Worm (Caenorhabditis elegans) whole organism, L1 larva: ENCODE measurements around the gene serp-1.1.

Experiments used
- Y116A8C.19 ChIP-seq: sonication (generic microtip); optimal IDR thresholded peaks from 2 replicates; lab custom pipeline; 2016; ENCODE audit warnings: missing compliant biosample characterization, missing genetic modification characterization, borderline replicate concordance
- blmp-1 ChIP-seq: fragments of 150-350 bp; optimal IDR thresholded peaks from 2 replicates; lab custom pipeline; 2014; ENCODE audit warnings: missing biosample characterization, missing genetic modification characterization
- ceh-90 ChIP-seq: sonication (generic microtip); optimal IDR thresholded peaks from 2 replicates; lab custom pipeline; 2016; ENCODE audit warnings: missing genetic modification characterization, missing compliant biosample characterization
- ces-1 ChIP-seq: fragments of 150-350 bp; optimal IDR thresholded peaks from 2 replicates; lab custom pipeline; 2014; ENCODE audit warnings: missing biosample characterization, missing genetic modification reagents, missing genetic modification characterization
- efl-1 ChIP-seq, 4 experiments: fragments of 150-350 bp; optimal IDR thresholded peaks in 3 of 4; peaks in 1 of 4; 1 replicate in 1 of 4; 2 replicates in 3 of 4; lab custom pipeline; 2014; ENCODE audit warnings: missing biosample characterization in 2 of 4, missing genetic modification characterization in 2 of 4, missing genetic modification reagents in 2 of 4
- egl-27 ChIP-seq, 2 experiments: fragments of 150-350 bp in 1 of 2; sonication (generic microtip); optimal IDR thresholded peaks; 3 replicates each; lab custom pipeline; 2017 to 2018; ENCODE audit warnings: missing biosample characterization in 2 of 2, missing genetic modification characterization in 2 of 2, missing genetic modification reagents in 2 of 2
- hlh-4 ChIP-seq: sonication (generic microtip); optimal IDR thresholded peaks from 2 replicates; lab custom pipeline; 2016; ENCODE audit warnings: mild to moderate bottlenecking, missing genetic modification characterization, missing compliant biosample characterization
- hpl-2 ChIP-seq: fragments of 150-350 bp; optimal IDR thresholded peaks from 2 replicates; lab custom pipeline; 2014; ENCODE audit warnings: missing biosample characterization, missing genetic modification reagents, missing genetic modification characterization
- irx-1 ChIP-seq: sonication (generic microtip); optimal IDR thresholded peaks from 2 replicates; lab custom pipeline; 2016; ENCODE audit warnings: missing genetic modification characterization, missing compliant biosample characterization
- lin-14 ChIP-seq: fragments of 200-800 bp; sonication (Bioruptor generic); optimal IDR thresholded peaks from 2 replicates; lab custom pipeline; 2018; ENCODE audit warnings: mild to moderate bottlenecking, missing genetic modification characterization, moderate library complexity, missing compliant biosample characterization
- mep-1 ChIP-seq: fragments of 150-350 bp; optimal IDR thresholded peaks from 2 replicates; lab custom pipeline; 2014; ENCODE audit warnings: missing biosample characterization, missing genetic modification characterization
- nhr-77 ChIP-seq: fragments of 150-350 bp; optimal IDR thresholded peaks from 2 replicates; lab custom pipeline; 2014; ENCODE audit warnings: missing biosample characterization, missing genetic modification characterization
- nhr-85 ChIP-seq: sonication (generic microtip); peaks from one replicate; lab custom pipeline; 2016; ENCODE audit warnings: missing genetic modification characterization, inconsistent platforms, missing compliant biosample characterization
- nhr-90 ChIP-seq: sonication (generic microtip); optimal IDR thresholded peaks from 2 replicates; lab custom pipeline; 2016; ENCODE audit warnings: mild to moderate bottlenecking, missing genetic modification characterization, missing compliant biosample characterization; ENCODE audit not compliant: poor library complexity
- snpc-4 ChIP-seq: fragments of 150-350 bp; optimal IDR thresholded peaks from 2 replicates; lab custom pipeline; 2014; ENCODE audit warnings: missing biosample characterization, missing genetic modification characterization
- sox-4 ChIP-seq: sonication (generic microtip); optimal IDR thresholded peaks from 2 replicates; lab custom pipeline; 2016; ENCODE audit warnings: missing genetic modification characterization, missing compliant biosample characterization
- sup-37 ChIP-seq: fragments of 200-800 bp; sonication (Bioruptor generic); optimal IDR thresholded peaks from 2 replicates; lab custom pipeline; 2018; ENCODE audit warnings: mild to moderate bottlenecking, missing genetic modification characterization, missing compliant biosample characterization
- tbx-2 ChIP-seq: sonication (generic microtip); optimal IDR thresholded peaks from 2 replicates; lab custom pipeline; 2016; ENCODE audit warnings: missing genetic modification characterization, missing compliant biosample characterization
- tlp-1 ChIP-seq: fragments of 150-350 bp; optimal IDR thresholded peaks from 2 replicates; lab custom pipeline; 2014; ENCODE audit warnings: missing biosample characterization, missing genetic modification characterization
- zag-1 ChIP-seq: fragments of 150-350 bp; optimal IDR thresholded peaks from 2 replicates; lab custom pipeline; 2014; ENCODE audit warnings: missing biosample characterization, missing genetic modification characterization
- ztf-4 ChIP-seq: fragments of 150-350 bp; optimal IDR thresholded peaks from 2 replicates; lab custom pipeline; 2014; ENCODE audit warnings: missing biosample characterization, missing genetic modification characterization

serp-1.1 gene

ce11 chrX:15878785-15879184, 37.4 kb downstream of the serp-1.1 start, which contains the start of gene gmeb-2:
gmeb-2 (plus strand) TSS chrX:15879085.
- TF ChIP-seq ztf-4 (tag; lab: Kevin White, UChicago) (no peak), blmp-1 (no peak), snpc-4 (tag; lab: Kevin White, UChicago) (no peak), tbx-2 (tag; lab: Kevin White, UChicago) (no peak), sup-37 (GFP tag; lab: Kevin White, UChicago) (no peak), lin-14 (peak; percentile 23), nhr-77 (tag; lab: Kevin White, UChicago) (peak; percentile 26), ceh-90 (tag; lab: Kevin White, UChicago) (no peak), ces-1 (no peak), nhr-85 (tag; lab: Kevin White, UChicago) (no peak), efl-1 (optimal IDR thresholded peaks at IDR 0.05; lab: Kevin White, UChicago) (no peak), efl-1 (GFP tag; optimal IDR thresholded peaks at IDR 0.05 in 1 of 2; lab: Kevin White, UChicago) (no peak)

- TF ChIP-seq irx-1 (no peak), tbx-2 (tag; lab: Kevin White, UChicago) (no peak), egl-27 (tag; optimal IDR thresholded peaks at IDR 0.05; lab: Kevin White, UChicago) (no peak), nhr-90 (tag; lab: Kevin White, UChicago) (no peak), mep-1 (tag; lab: Kevin White, UChicago) (no peak), efl-1 (optimal IDR thresholded peaks at IDR 0.05; lab: Kevin White, UChicago) (no peak), efl-1 (GFP tag; optimal IDR thresholded peaks at IDR 0.05 in 1 of 2; lab: Kevin White, UChicago) (no peak), sox-4 (tag; lab: Kevin White, UChicago) (no peak), hlh-4 (no peak), hpl-2 (GFP tag; lab: Kevin White, UChicago) (no peak), zag-1 (tag; lab: Kevin White, UChicago) (no peak)
These were observed 39.7 kb downstream of the serp-1.1 start for ce11 chrX:15881027-15881426.

- TF ChIP-seq Y116A8C.19 (tag; lab: Kevin White, UChicago) (no peak), snpc-4 (tag; lab: Kevin White, UChicago) (peak; percentile 15)
These were observed 43.1 kb downstream of the serp-1.1 start for ce11 chrX:15884478-15884877.

ce11 chrX:15887495-15887894, 46.1 kb downstream of the serp-1.1 start, which contains the start of gene F53H4.3:
F53H4.3 (minus strand) TSS chrX:15887595.
- TF ChIP-seq efl-1 (optimal IDR thresholded peaks at IDR 0.05; lab: Kevin White, UChicago) (no peak), efl-1 (GFP tag; optimal IDR thresholded peaks at IDR 0.05 in 1 of 2; lab: Kevin White, UChicago) (no peak)

- TF ChIP-seq tlp-1 (tag; lab: Kevin White, UChicago) (no peak), blmp-1 (peak; percentile 97)
These were observed 46.6 kb downstream of the serp-1.1 start for ce11 chrX:15887989-15888388.
